Worm (Caenorhabditis elegans): ENCODE results near the gene F20A1.4.

DNA sequence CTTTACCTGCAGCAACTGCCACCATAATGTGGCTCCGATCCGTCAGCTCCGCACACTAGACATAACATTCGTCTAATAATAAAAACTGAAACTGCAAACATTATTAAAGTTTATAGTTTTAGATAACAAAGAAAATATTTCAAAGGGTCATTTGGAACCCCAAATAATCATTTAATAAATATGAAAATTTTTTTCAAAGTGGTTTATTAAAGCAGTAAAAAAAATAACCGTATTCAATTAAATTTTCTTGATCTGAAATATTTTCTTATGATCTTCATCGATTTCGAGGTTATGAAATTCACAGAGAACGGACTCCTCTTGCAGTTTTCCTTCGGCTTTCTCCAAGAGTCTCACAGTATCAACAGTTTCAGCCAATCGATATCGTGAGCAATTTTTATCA lies 35.7 kb downstream of the F20A1.4 start, which contains the start of gene nhr-163:
- TF ChIP-seq tbx-37 (GFP tag; conservative IDR thresholded peaks at IDR 0.05) (no peak), hmg-4 (GFP tag; optimal IDR thresholded peaks at IDR 0.05) (no peak), ceh-13 (GFP tag; optimal IDR thresholded peaks at IDR 0.05) (no peak)

Measured in whole organism, early embryonic.